Worm (Caenorhabditis elegans) whole organism, early embryonic: Measurements from ENCODE around the gene T28A11.18.

Experiments
- B0310.2 ChIP-seq: sonication (generic microtip); optimal IDR thresholded peaks from 2 replicates; lab custom pipeline; 2016; ENCODE audit warnings: mild to moderate bottlenecking, missing genetic modification characterization, missing compliant biosample characterization
- F13C5.2 ChIP-seq: sonication (generic microtip); optimal IDR thresholded peaks from 2 replicates; lab custom pipeline; 2017; ENCODE audit warnings: mild to moderate bottlenecking, missing genetic modification characterization, inconsistent platforms, missing compliant biosample characterization
- aly-1 ChIP-seq: sonication (generic microtip); optimal IDR thresholded peaks from 2 replicates; lab custom pipeline; 2016; ENCODE audit warnings: missing genetic modification characterization, missing compliant biosample characterization
- ama-1 ChIP-seq: fragments of 150-350 bp; optimal IDR thresholded peaks from 2 replicates; lab custom pipeline; 2014
- ceh-13 ChIP-seq: fragments of 200-800 bp; sonication (Bioruptor generic); optimal IDR thresholded peaks from 2 replicates; lab custom pipeline; 2018; ENCODE audit warnings: mild to moderate bottlenecking, missing genetic modification characterization, missing compliant biosample characterization
- ets-7 ChIP-seq: sonication (generic microtip); optimal IDR thresholded peaks from 2 replicates; lab custom pipeline; 2016; ENCODE audit warnings: missing genotype, missing genetic modification characterization, missing compliant biosample characterization
- hmbx-1 ChIP-seq: sonication (generic microtip); optimal IDR thresholded peaks from 2 replicates; lab custom pipeline; 2016; ENCODE audit warnings: mild to moderate bottlenecking, missing genetic modification characterization, missing compliant biosample characterization
- hmg-4 ChIP-seq: fragments of 200-800 bp; sonication (Bioruptor generic); optimal IDR thresholded peaks from 2 replicates; lab custom pipeline; 2018; ENCODE audit warnings: mild to moderate bottlenecking, missing genetic modification characterization, missing compliant biosample characterization
- tbx-37 ChIP-seq: fragments of 200-800 bp; sonication (Bioruptor generic); conservative IDR thresholded peaks from 2 replicates; pipeline ENCODE4 v1.3.6; 2022; ENCODE audit warnings: missing genetic modification reagents, missing genetic modification characterization, missing compliant biosample characterization

DNA sequence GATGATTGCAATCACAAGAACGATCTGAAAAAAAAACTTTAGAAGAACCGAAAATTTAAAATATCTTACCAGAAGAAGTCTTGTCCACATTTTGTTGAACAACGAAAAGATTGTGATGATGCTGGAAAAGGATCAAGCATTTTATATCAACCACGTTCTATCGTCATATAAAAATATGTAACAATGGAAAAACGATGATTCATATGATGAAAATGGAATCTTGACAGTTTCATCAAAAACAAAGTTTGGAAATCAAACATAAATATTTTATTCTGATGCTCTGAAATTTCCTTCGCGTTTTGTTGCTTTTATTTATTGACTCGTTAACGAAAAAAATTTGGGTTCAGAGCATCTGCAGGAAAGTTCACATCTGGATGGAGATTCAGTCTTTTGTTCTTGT lies 31.2 kb downstream of the T28A11.18 start, which contains the start of the genes K08D9.9 and str-16:
- no peak for TF ChIP-seq ets-7 (tag; lab: Kevin White, UChicago)
- TF ChIP-seq tbx-37 (GFP tag; lab: Robert Waterston, UW), result no peak
- no peak for TF ChIP-seq F13C5.2 (tag; lab: Kevin White, UChicago)
- TF ChIP-seq ceh-13 (GFP tag; lab: Kevin White, UChicago), result no peak
- no peak for TF ChIP-seq hmg-4 (GFP tag; lab: Kevin White, UChicago)
- TF ChIP-seq aly-1 (tag; lab: Kevin White, UChicago), result no peak
- no peak for TF ChIP-seq ama-1 (lab: Kevin White, UChicago)
- TF ChIP-seq hmbx-1 (tag; lab: Kevin White, UChicago), result no peak
- no peak for TF ChIP-seq B0310.2 (tag; lab: Kevin White, UChicago)
